Worm (Caenorhabditis elegans) whole organism, mixed stage, embryonic: ENCODE data around the gene T01B7.9.

ENCODE experiments used
- M03D4.4 ChIP-seq: sonication (generic microtip); optimal IDR thresholded peaks from 2 replicates; lab custom pipeline; 2017; ENCODE audit warnings: mild to moderate bottlenecking, missing genetic modification characterization, missing compliant biosample characterization
- bed-3 ChIP-seq: fragments of 200-800 bp; sonication (Bioruptor generic); optimal IDR thresholded peaks from 3 replicates; lab custom pipeline; 2018; ENCODE audit warnings: mild to moderate bottlenecking, missing genetic modification characterization, moderate library complexity, missing compliant biosample characterization
- blmp-1 ChIP-seq: fragments of 150-350 bp; optimal IDR thresholded peaks from 2 replicates; lab custom pipeline; 2014; ENCODE audit warnings: missing biosample characterization, missing genetic modification characterization
- ceh-39 ChIP-seq: fragments of 150-350 bp; optimal IDR thresholded peaks from 2 replicates; lab custom pipeline; 2014; ENCODE audit warnings: missing biosample characterization, missing genetic modification characterization
- ceh-43 ChIP-seq: fragments of 200-800 bp; sonication (Bioruptor generic); optimal IDR thresholded peaks from 2 replicates; lab custom pipeline; 2018; ENCODE audit warnings: mild to moderate bottlenecking, missing genetic modification characterization, moderate library complexity, missing compliant biosample characterization
- ceh-83 ChIP-seq: fragments of 200-800 bp; sonication (Bioruptor generic); optimal IDR thresholded peaks from 2 replicates; lab custom pipeline; 2018; ENCODE audit warnings: mild to moderate bottlenecking, missing genetic modification characterization, missing compliant biosample characterization
- ces-1 ChIP-seq: fragments of 150-350 bp; optimal IDR thresholded peaks from 2 replicates; lab custom pipeline; 2014; ENCODE audit warnings: missing biosample characterization, missing genetic modification reagents, missing genetic modification characterization
- cnd-1 ChIP-seq: fragments of 200-800 bp; sonication (Bioruptor generic); optimal IDR thresholded peaks from 2 replicates; lab custom pipeline; 2018; ENCODE audit warnings: mild to moderate bottlenecking, missing genetic modification characterization, missing compliant biosample characterization
- drap-1 ChIP-seq: fragments of 200-800 bp; sonication (Bioruptor generic); optimal IDR thresholded peaks from 3 replicates; lab custom pipeline; 2018; ENCODE audit warnings: mild to moderate bottlenecking, missing genetic modification characterization, missing compliant biosample characterization
- elt-1 ChIP-seq: sonication (generic microtip); optimal IDR thresholded peaks from 2 replicates; lab custom pipeline; 2017; ENCODE audit warnings: missing genetic modification characterization, mild to moderate bottlenecking, missing compliant biosample characterization, antibody characterized with exemption, moderate library complexity, borderline replicate concordance; ENCODE audit not compliant: insufficient read depth
- elt-3 ChIP-seq: fragments of 150-350 bp; optimal IDR thresholded peaks from 2 replicates; lab custom pipeline; 2014; ENCODE audit warnings: missing biosample characterization, missing genetic modification characterization
- hlh-1 ChIP-seq: fragments of 150-350 bp; optimal IDR thresholded peaks from 2 replicates; lab custom pipeline; 2014; ENCODE audit warnings: missing biosample characterization, missing genetic modification reagents, missing genetic modification characterization
- lsy-2 ChIP-seq: fragments of 150-350 bp; optimal IDR thresholded peaks from 2 replicates; lab custom pipeline; 2014; ENCODE audit warnings: missing biosample characterization, missing genetic modification characterization
- mab-5 ChIP-seq: fragments of 150-350 bp; optimal IDR thresholded peaks from 2 replicates; lab custom pipeline; 2014; ENCODE audit warnings: missing biosample characterization, missing genetic modification characterization
- mep-1 ChIP-seq: fragments of 150-350 bp; optimal IDR thresholded peaks from 2 replicates; lab custom pipeline; 2017; ENCODE audit warnings: missing biosample characterization, missing genetic modification reagents, missing genetic modification characterization, inconsistent platforms
- mls-2 ChIP-seq: sonication (generic microtip); optimal IDR thresholded peaks from 2 replicates; lab custom pipeline; 2016; ENCODE audit warnings: mild to moderate bottlenecking, missing genetic modification characterization, moderate library complexity, missing compliant biosample characterization
- nhr-2 ChIP-seq: fragments of 150-350 bp; optimal IDR thresholded peaks from 2 replicates; lab custom pipeline; 2014; ENCODE audit warnings: missing biosample characterization, missing genetic modification characterization
- nhr-237 ChIP-seq: fragments of 150-350 bp; optimal IDR thresholded peaks from 2 replicates; lab custom pipeline; 2014; ENCODE audit warnings: missing biosample characterization, missing genetic modification characterization
- nhr-28 ChIP-seq: fragments of 150-350 bp; optimal IDR thresholded peaks from 2 replicates; lab custom pipeline; 2014; ENCODE audit warnings: missing biosample characterization, missing genetic modification characterization
- pha-4 ChIP-seq: fragments of 150-350 bp; optimal IDR thresholded peaks from 2 replicates; lab custom pipeline; 2018; ENCODE audit warnings: missing biosample characterization, missing genetic modification reagents, missing genetic modification characterization
- snpc-4 ChIP-seq: fragments of 150-350 bp; optimal IDR thresholded peaks from 2 replicates; lab custom pipeline; 2014; ENCODE audit warnings: missing biosample characterization, missing genetic modification characterization
- unc-120 ChIP-seq: sonication (generic microtip); optimal IDR thresholded peaks from 2 replicates; lab custom pipeline; 2017; ENCODE audit warnings: missing genetic modification characterization, missing compliant biosample characterization; ENCODE audit not compliant: poor library complexity, severe bottlenecking
- unc-39 ChIP-seq: fragments of 150-350 bp; optimal IDR thresholded peaks from 2 replicates; lab custom pipeline; 2014; ENCODE audit warnings: missing biosample characterization, missing genetic modification characterization
- unc-62 ChIP-seq: fragments of 150-350 bp; optimal IDR thresholded peaks from 2 replicates; lab custom pipeline; 2014; ENCODE audit warnings: missing biosample characterization, missing genetic modification reagents, missing genetic modification characterization
- zip-8 ChIP-seq: fragments of 150-350 bp; optimal IDR thresholded peaks from 2 replicates; lab custom pipeline; 2014; ENCODE audit warnings: missing biosample characterization, missing genetic modification characterization

The T01B7.9 gene

ce11 chrII:8740326-8740949 is 13.8 kb upstream of the T01B7.9 start:
- TF ChIP-seq pha-4 (no peak), nhr-237 (peak; percentile 14)

ce11 chrII:8738955-8739354 is 12.4 kb upstream of the T01B7.9 start:
- no peak for TF ChIP-seq snpc-4 (tag; lab: Kevin White, UChicago)
- no peak for TF ChIP-seq bed-3 (GFP tag; lab: Kevin White, UChicago)
- TF ChIP-seq ceh-83 (GFP tag; lab: Kevin White, UChicago), result no peak
- TF ChIP-seq unc-120, result no peak
- TF ChIP-seq blmp-1 (tag; lab: Kevin White, UChicago), result no peak
- no peak for TF ChIP-seq zip-8 (tag; lab: Kevin White, UChicago)
- TF ChIP-seq mls-2 (tag; lab: Kevin White, UChicago), result no peak
- no peak for TF ChIP-seq mep-1 (tag; lab: Kevin White, UChicago)
- TF ChIP-seq elt-1 (tag; lab: Kevin White, UChicago), result no peak
- TF ChIP-seq M03D4.4 (tag; lab: Kevin White, UChicago), result no peak
- no peak for TF ChIP-seq drap-1 (GFP tag; lab: Kevin White, UChicago)
- TF ChIP-seq hlh-1, result no peak
- no peak for TF ChIP-seq unc-62 (GFP tag; lab: Kevin White, UChicago)
- no peak for TF ChIP-seq ces-1 (GFP tag; lab: Kevin White, UChicago)

DNA sequence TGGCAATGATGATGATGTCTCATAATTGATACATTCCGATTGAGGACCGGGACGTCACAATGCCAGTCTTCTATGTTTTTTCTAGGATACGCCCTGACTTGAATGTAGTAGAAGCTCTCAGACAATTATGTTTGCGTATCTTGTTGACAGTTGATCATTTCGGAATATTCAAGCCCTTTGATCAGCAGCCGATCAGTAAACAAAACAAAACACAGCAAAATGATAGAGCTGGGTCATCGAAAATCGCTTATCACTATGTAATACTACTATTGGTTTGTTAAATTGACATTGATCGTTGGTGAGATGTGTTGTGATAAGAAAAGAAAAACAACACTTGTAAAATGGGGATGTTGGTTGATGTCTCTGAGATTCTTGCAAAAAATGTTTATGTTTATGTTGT is 11.6 kb upstream of the T01B7.9 start:
- TF ChIP-seq mab-5, result no peak
- TF ChIP-seq bed-3 (GFP tag; lab: Kevin White, UChicago), result no peak
- TF ChIP-seq ceh-43 (GFP tag; lab: Kevin White, UChicago), result no peak
- TF ChIP-seq cnd-1 (tag; lab: Kevin White, UChicago), result no peak
- TF ChIP-seq nhr-2 (tag; lab: Kevin White, UChicago), result no peak
- TF ChIP-seq elt-3, result no peak
- TF ChIP-seq hlh-1, result no peak
- TF ChIP-seq lsy-2, result no peak
- no peak for TF ChIP-seq mep-1 (tag; lab: Kevin White, UChicago)
- TF ChIP-seq unc-62 (GFP tag; lab: Kevin White, UChicago), result no peak
- no peak for TF ChIP-seq unc-39 (tag; lab: Kevin White, UChicago)
- no peak for TF ChIP-seq blmp-1 (tag; lab: Kevin White, UChicago)
- TF ChIP-seq ceh-39 (tag; lab: Kevin White, UChicago), result no peak
- TF ChIP-seq ces-1 (GFP tag; lab: Kevin White, UChicago), result no peak

DNA sequence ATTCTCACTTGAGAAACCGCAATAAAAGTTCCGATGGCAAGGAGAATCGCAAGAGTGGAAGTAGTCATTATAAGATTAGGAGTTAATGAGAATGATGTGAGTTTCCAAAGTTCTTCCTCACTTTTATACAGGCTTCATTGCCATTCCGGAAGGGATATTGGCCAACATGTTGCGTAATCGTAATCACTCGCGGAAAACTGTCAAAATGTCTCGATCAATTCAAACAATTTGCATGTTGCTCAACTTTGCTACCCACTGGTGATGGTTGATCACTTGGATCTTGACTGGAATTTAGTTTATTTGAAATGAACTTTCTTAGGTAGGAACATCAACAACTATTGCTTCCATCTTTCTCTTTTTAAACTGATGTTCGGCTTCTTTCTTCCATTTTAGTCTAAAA is 10.9 kb upstream of the T01B7.9 start, which contains the start of gene idpb-4:
Gene idpb-4 (minus strand): TSS at position 101 of the 400 bp plus-strand sequence.
- TF ChIP-seq nhr-28 (tag; lab: Kevin White, UChicago) (no peak), zip-8 (tag; lab: Kevin White, UChicago) (peak; percentile 72)
- TF ChIP-seq, all 35 proteins: peak for 1

- TF ChIP-seq pha-4 (peak; percentile 44), unc-120 (no peak)
- TF ChIP-seq, all 35 proteins: peak for 1
Measured at ce11 chrII:8733627-8734026, 7.0 kb upstream of the T01B7.9 start.

DNA sequence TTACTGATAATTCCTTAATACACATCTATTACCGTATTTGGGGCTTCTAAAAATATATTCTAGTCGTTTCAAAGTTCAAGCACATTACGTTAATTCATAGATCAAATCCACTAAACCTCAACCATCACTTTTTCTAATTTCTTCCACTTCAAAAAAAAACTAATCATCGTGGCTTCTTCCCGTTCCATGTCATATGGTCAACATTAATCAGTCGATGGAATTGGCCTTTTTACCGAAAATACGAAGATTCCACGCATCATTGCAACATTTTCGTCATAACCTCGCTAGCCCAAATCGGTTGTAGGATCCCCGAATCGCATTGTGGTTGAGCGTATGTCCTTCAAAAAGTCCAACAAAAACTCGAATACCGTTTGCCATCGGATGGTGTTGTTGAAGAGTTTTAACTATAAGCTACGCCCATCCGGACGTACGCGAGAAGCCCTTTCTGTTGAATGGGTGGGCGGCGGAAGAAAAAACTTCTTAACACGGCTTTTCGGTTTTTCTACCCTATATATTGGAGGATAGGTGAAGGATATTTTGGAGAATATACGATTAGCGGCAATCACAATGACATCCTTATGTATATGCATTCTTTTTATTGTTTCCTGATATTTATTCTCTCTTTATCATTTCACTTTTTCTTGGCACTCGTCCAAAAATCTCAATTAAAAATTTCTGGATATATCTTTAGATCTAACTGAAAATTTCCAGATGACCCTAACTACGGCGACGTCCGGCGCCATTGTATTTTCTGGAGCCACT is 5.9 kb upstream of the T01B7.9 start, which contains the start of gene rol-6:
Gene rol-6 (plus strand): TSS at position 712 of the 762 bp plus-strand sequence.
- TF ChIP-seq elt-3 (no peak), pha-4 (peak; percentile 96)

DNA sequence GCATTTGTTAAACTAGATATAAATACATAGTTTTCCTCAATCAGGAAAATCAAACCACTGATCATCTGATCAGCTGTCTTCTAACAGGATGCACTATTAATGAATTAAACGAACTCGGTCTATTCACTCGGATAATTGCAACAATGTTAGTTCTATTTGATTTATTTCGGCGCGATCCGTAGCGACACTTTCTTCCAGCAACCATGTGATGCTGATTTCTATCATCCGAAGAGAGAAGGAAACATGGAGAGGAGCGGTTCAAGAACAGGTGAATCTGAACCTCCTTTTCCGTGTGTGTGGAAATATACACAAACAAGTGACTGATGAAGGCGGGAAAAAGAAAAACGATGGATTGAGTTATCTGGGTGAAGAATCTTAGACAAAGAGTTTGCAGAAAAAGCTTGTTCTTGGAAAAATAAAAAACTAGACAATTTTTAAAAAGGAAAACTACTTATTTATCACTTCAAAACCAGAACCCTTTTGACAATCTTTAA is 5.2 kb upstream of the T01B7.9 start:
- TF ChIP-seq bed-3 (GFP tag; lab: Kevin White, UChicago) (no peak), pha-4 (peak; percentile 96)
